Worm (Caenorhabditis elegans): ENCODE results near the gene eps-8.
"Not testable (repeated sequence)": the region's sequence is repeated elsewhere in the genome, so short reads cannot be mapped to it uniquely, and the experiment has no call there.

The eps-8 gene

DNA sequence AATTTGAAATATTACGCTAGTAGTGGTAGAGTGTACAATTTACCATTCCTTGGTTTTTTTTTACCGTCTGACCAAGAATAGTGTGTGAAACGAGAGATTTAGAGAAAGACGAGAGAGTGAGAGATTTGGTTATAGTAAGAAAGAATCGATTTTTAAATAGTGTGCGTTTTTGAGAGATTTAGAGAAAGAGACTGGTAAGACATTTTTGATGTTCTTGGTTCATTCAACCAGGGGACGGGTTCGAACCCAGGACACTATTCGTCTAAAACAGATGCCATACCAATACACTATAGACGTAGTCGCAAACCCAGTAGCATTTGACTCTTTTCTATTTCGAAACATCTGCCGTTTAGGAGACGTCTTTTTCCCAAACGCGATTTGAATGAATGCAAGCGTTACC is 41.2 kb upstream of the eps-8 start (continued):
- TF ChIP-seq ceh-82 (tag; optimal IDR thresholded peaks at IDR 0.05) (peak; percentile 38 to 68 (median 56)), mep-1 (tag; optimal IDR thresholded peaks at IDR 0.05) (peak; percentile 85), nhr-237 (tag; optimal IDR thresholded peaks at IDR 0.05) (no peak), elt-3 (tag; optimal IDR thresholded peaks at IDR 0.05) (peak in 2 of 6 experiments; percentile 72 to 74), nhr-20 (tag; optimal IDR thresholded peaks at IDR 0.05) (peak; percentile 88)

DNA sequence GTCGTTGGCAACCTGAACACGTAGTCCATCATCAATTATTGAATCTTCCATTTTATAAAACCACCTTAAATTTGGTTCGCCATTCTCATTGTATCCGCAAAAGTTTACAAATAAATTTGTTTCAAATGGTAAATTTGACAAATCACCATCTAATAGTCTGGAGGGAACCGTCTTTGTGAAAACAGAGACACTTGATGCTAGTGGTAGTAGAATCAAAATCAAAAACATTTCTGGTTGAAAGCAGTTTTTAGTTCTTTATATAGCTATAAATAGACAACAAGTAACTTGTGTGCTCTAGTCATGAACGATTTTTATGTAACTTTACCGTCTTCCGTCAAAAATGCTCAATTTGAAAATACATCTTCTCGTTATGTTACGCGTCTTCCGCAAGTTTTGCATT is 36.2 kb upstream of the eps-8 start, which contains the start of gene Y57G11C.20:
Y57G11C.20 (plus strand) TSS at position 301 of the 400 bp plus-strand sequence.
- not testable (repeated sequence) for TF ChIP-seq lir-3 (tag; optimal IDR thresholded peaks at IDR 0.05; ENCODE audit: poor library complexity); C04F5.9 (tag; optimal IDR thresholded peaks at IDR 0.05); dsc-1 (tag; optimal IDR thresholded peaks at IDR 0.05)

DNA sequence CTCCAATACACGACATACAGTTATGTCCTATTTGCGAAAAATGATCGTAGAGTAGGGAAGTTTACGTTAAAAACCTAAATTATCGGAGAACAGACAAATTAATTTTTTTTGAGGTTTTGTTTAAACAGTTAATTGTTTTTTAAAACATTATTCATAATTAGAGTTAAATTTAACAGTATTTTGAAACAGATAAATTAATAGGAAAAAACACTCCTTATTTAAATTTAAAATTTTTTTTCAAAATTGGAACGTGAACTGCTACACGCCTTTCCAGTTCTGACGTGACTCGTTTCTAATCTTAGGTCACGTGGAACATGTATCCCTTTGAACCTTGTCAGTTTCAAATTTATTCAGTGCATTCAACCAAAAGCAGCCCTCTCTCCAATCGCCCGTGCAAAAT is 25.6 kb upstream of the eps-8 start, which contains the start of gene Y57G11C.52:
Y57G11C.52 (plus strand) TSS at position 301 of the 400 bp plus-strand sequence.
- no peak for TF ChIP-seq unc-62 (GFP tag; optimal IDR thresholded peaks at IDR 0.05)
- peak; percentile 0 for TF ChIP-seq nhr-85 (tag)

DNA sequence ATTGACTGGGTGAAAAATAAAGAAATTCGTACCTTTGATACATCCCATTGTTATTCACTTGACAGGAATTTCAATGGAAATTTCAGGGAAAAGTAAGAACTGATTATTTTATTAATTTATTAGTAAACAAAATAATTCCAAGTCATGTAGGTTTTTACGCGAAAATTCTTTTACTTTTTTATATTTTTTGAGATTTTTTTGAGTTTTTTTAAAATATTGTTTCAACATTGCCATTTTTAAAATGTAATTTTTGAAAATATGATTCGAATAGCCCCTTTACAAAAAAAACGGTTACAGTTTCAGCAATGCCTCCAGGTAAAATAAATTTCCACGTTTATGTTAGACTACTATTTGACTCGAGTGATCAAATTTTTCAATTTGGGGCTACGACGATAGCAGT is 17.6 kb upstream of the eps-8 start, which contains the start of gene Y57G11C.23:
Y57G11C.23 (minus strand) TSS at position 101 of the 400 bp plus-strand sequence.
- TF ChIP-seq pag-3 (tag; optimal IDR thresholded peaks at IDR 0.05; ENCODE audit: borderline replicate concordance, insufficient read depth): no peak

DNA sequence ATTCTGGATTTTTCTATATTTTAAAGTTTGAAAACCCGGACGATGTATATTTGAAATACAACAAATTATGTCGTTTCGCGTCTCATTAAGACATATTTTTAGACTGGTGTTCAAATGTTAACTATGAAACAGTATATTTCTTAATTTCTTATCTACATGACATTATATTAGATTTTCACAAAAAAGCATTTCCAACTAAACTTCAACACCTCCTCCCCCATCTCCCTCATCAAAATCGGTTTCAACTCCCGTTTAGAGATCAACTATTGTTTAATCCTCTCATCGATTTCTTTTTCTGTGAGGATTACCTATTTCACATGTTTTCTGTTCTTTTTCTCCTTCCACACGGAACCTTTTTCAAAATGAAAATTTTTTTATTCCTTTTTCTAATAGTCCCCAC is 17.1 kb upstream of the eps-8 start, which contains the start of gene Y57G11C.38:
Y57G11C.38 (plus strand) TSS at position 301 of the 400 bp plus-strand sequence.
- TF ChIP-seq mdl-1 (tag; optimal IDR thresholded peaks at IDR 0.05) (no peak), swsn-7 (tag; optimal IDR thresholded peaks at IDR 0.05) (no peak), dpl-1 (GFP tag; optimal IDR thresholded peaks at IDR 0.05) (no peak), nhr-28 (tag; optimal IDR thresholded peaks at IDR 0.05) (no peak), C34B4.2 (tag; optimal IDR thresholded peaks at IDR 0.05) (no peak), unc-130 (tag; optimal IDR thresholded peaks at IDR 0.05) (no peak), ceh-90 (tag; optimal IDR thresholded peaks at IDR 0.05) (no peak), mep-1 (tag; optimal IDR thresholded peaks at IDR 0.05) (no peak), nhr-19 (GFP tag; conservative IDR thresholded peaks at IDR 0.05) (no peak), sox-4 (tag; optimal IDR thresholded peaks at IDR 0.05) (no peak), nhr-84 (tag; optimal IDR thresholded peaks at IDR 0.05) (no peak), nhr-85 (tag) (no peak), ceh-63 (GFP tag; optimal IDR thresholded peaks at IDR 0.05) (no peak), efl-1 (optimal IDR thresholded peaks at IDR 0.05) (no peak), efl-1 (GFP tag; optimal IDR thresholded peaks at IDR 0.05 in 1 of 2) (no peak), snpc-4 (tag; optimal IDR thresholded peaks at IDR 0.05) (no peak), ama-1 (optimal IDR thresholded peaks at IDR 0.05) (no peak), F16B12.6 (tag; optimal IDR thresholded peaks at IDR 0.05) (no peak)

DNA sequence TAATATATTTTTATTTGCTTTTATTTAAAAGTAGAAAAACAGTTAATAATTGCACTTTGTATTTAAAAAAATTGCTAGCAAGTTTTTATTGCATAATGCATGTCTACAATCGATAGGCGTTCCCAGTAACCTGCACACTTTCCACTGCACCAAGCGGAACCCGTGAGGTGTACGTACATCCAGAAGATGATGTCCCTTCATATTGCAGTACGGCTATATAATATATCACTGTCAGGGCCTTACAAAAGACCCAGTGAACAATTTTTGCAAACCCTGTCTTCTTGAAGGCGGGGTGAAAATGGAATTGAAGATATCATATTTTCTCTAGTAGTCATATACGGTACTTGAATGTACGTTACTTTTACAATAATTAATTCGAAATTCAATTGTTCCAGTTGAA is 15.5 kb upstream of the eps-8 start:
- no peak for TF ChIP-seq hpl-2 (GFP tag; optimal IDR thresholded peaks at IDR 0.05)
- TF ChIP-seq blmp-1 (tag; optimal IDR thresholded peaks at IDR 0.05): no peak
- TF ChIP-seq nhr-84 (tag; optimal IDR thresholded peaks at IDR 0.05): no peak
- no peak for TF ChIP-seq Y116A8C.19 (tag; optimal IDR thresholded peaks at IDR 0.05; ENCODE audit: borderline replicate concordance)
- TF ChIP-seq snpc-4 (tag; optimal IDR thresholded peaks at IDR 0.05): peak; percentile 22
- no peak for TF ChIP-seq jun-1 (tag; optimal IDR thresholded peaks at IDR 0.05)
- no peak for TF ChIP-seq efl-1 (optimal IDR thresholded peaks at IDR 0.05)
- peak in 1 of 2 experiments; percentile 27 for TF ChIP-seq efl-1 (GFP tag; optimal IDR thresholded peaks at IDR 0.05 in 1 of 2)
- TF ChIP-seq ceh-82 (tag; optimal IDR thresholded peaks at IDR 0.05): no peak
- TF ChIP-seq isw-1 (GFP tag; IDR thresholded peaks at IDR 0.05): no peak

Data from whole organism, L1 larva.